Worm (Caenorhabditis elegans) whole organism, L2 larva: Measurements from ENCODE around the gene str-35.

Experiments used
- nhr-10 ChIP-seq: sonication (generic microtip); optimal IDR thresholded peaks from 2 replicates; lab custom pipeline; 2017; ENCODE audit warnings: missing biosample characterization, missing genetic modification characterization
- nhr-129 ChIP-seq: fragments of 150-350 bp; optimal IDR thresholded peaks from 2 replicates; lab custom pipeline; 2014; ENCODE audit warnings: missing biosample characterization, missing genetic modification characterization
- unc-62 ChIP-seq: fragments of 150-350 bp; optimal IDR thresholded peaks from 2 replicates; lab custom pipeline; 2014; ENCODE audit warnings: missing biosample characterization, missing genetic modification reagents, missing genetic modification characterization

- TF ChIP-seq nhr-10 (tag; lab: Kevin White, UChicago) (no peak), nhr-129 (no peak), unc-62 (GFP tag; lab: Kevin White, UChicago) (no peak)
These were observed 31.0 kb downstream of the str-35 start for ce11 chrV:4505408-4506270.
